Worm (Caenorhabditis elegans) whole organism, early embryonic: ENCODE measurements around the gene C14A6.3.

Experiments used
- ama-1 ChIP-seq: fragments of 150-350 bp; optimal IDR thresholded peaks from 2 replicates; lab custom pipeline; 2014
- ceh-13 ChIP-seq: fragments of 200-800 bp; sonication (Bioruptor generic); optimal IDR thresholded peaks from 2 replicates; lab custom pipeline; 2018; ENCODE audit warnings: mild to moderate bottlenecking, missing genetic modification characterization, missing compliant biosample characterization
- flt-1 ChIP-seq: fragments of 200-800 bp; sonication (Bioruptor generic); IDR thresholded peaks from 2 replicates; pipeline ENCODE4 v1.3.6; 2022; ENCODE audit warnings: missing genetic modification characterization, missing compliant biosample characterization
- hmbx-1 ChIP-seq: sonication (generic microtip); optimal IDR thresholded peaks from 2 replicates; lab custom pipeline; 2016; ENCODE audit warnings: mild to moderate bottlenecking, missing genetic modification characterization, missing compliant biosample characterization
- hnd-1 ChIP-seq: sonication (generic microtip); optimal IDR thresholded peaks from 2 replicates; lab custom pipeline; 2016; ENCODE audit warnings: missing genetic modification characterization, missing compliant biosample characterization
- tbx-11 ChIP-seq: fragments of 200-800 bp; sonication (Bioruptor generic); IDR thresholded peaks from 2 replicates; pipeline ENCODE4 v1.3.6; 2022; ENCODE audit warnings: missing genetic modification characterization, missing compliant biosample characterization

DNA sequence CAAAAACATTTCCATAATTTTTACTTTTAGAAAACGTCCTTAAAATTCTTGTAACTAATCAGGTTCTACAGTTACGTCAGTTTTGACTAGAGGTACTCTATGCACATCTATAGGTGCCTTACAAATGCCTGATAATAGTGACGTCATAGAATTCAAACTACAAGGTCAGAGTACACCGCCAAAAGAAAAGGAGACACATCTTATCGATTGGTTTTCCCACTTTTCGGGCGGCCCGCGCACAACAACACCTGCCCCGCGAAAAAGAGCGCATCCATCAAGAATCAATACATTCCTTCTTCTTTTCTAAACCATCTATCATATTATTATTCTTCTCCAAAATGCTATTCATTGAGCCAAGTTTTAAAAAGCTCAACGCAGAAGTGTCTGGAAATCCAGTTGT lies 33.5 kb downstream of the C14A6.3 start, which contains the start of gene C31G12.1:
- TF ChIP-seq hnd-1 (tag; lab: Kevin White, UChicago) (no peak), ceh-13 (GFP tag; lab: Kevin White, UChicago) (no peak), ama-1 (lab: Kevin White, UChicago) (no peak), tbx-11 (GFP tag; lab: Robert Waterston, UW) (no peak), hmbx-1 (tag; lab: Kevin White, UChicago) (no peak), flt-1 (no peak)
